Worm (Caenorhabditis elegans) whole organism, mixed stage, embryonic: ENCODE results near the gene F59B10.4.

Experiments
- M03D4.4 ChIP-seq: sonication (generic microtip); optimal IDR thresholded peaks from 2 replicates; lab custom pipeline; 2017; ENCODE audit warnings: mild to moderate bottlenecking, missing genetic modification characterization, missing compliant biosample characterization
- ces-1 ChIP-seq: fragments of 150-350 bp; optimal IDR thresholded peaks from 2 replicates; lab custom pipeline; 2014; ENCODE audit warnings: missing biosample characterization, missing genetic modification reagents, missing genetic modification characterization
- elt-1 ChIP-seq: sonication (generic microtip); optimal IDR thresholded peaks from 2 replicates; lab custom pipeline; 2017; ENCODE audit warnings: missing genetic modification characterization, mild to moderate bottlenecking, missing compliant biosample characterization, antibody characterized with exemption, moderate library complexity, borderline replicate concordance; ENCODE audit not compliant: insufficient read depth
- lin-13 ChIP-seq: fragments of 150-350 bp; optimal IDR thresholded peaks from 2 replicates; lab custom pipeline; 2014; ENCODE audit warnings: missing biosample characterization, missing genetic modification characterization
- nhr-237 ChIP-seq: fragments of 150-350 bp; optimal IDR thresholded peaks from 2 replicates; lab custom pipeline; 2014; ENCODE audit warnings: missing biosample characterization, missing genetic modification characterization
- nhr-28 ChIP-seq: fragments of 150-350 bp; optimal IDR thresholded peaks from 2 replicates; lab custom pipeline; 2014; ENCODE audit warnings: missing biosample characterization, missing genetic modification characterization
- nhr-76 ChIP-seq: sonication (generic microtip); optimal IDR thresholded peaks from 2 replicates; lab custom pipeline; 2017; ENCODE audit warnings: missing biosample characterization, missing genetic modification characterization
- snpc-4 ChIP-seq: fragments of 150-350 bp; optimal IDR thresholded peaks from 2 replicates; lab custom pipeline; 2014; ENCODE audit warnings: missing biosample characterization, missing genetic modification characterization
- unc-62 ChIP-seq: fragments of 150-350 bp; optimal IDR thresholded peaks from 2 replicates; lab custom pipeline; 2014; ENCODE audit warnings: missing biosample characterization, missing genetic modification reagents, missing genetic modification characterization

- TF ChIP-seq nhr-28 (tag; lab: Kevin White, UChicago) (no peak), unc-62 (GFP tag; lab: Kevin White, UChicago) (no peak), ces-1 (GFP tag; lab: Kevin White, UChicago) (no peak), snpc-4 (tag; lab: Kevin White, UChicago) (no peak), elt-1 (tag; lab: Kevin White, UChicago) (no peak), nhr-76 (tag; lab: Kevin White, UChicago) (no peak), M03D4.4 (tag; lab: Kevin White, UChicago) (no peak), lin-13 (no peak), nhr-237 (tag; lab: Kevin White, UChicago) (no peak)
These were observed 38.3 kb upstream of the F59B10.4 start for ce11 chrII:10557206-10557574.
